Worm (Caenorhabditis elegans) whole organism, L2 larva: ENCODE data around the gene acs-18.

Experiments used
- R02D3.7 ChIP-seq: fragments of 150-350 bp; optimal IDR thresholded peaks from 2 replicates; lab custom pipeline; 2014; ENCODE audit warnings: missing biosample characterization, missing genetic modification characterization
- ZK546.5 ChIP-seq: sonication (generic microtip); optimal IDR thresholded peaks from 2 replicates; lab custom pipeline; 2017; ENCODE audit warnings: missing biosample characterization, missing genetic modification characterization
- ama-1 ChIP-seq: fragments of 150-350 bp; optimal IDR thresholded peaks from 2 replicates; lab custom pipeline; 2018; ENCODE audit warnings: inconsistent platforms
- blmp-1 ChIP-seq: sonication (generic microtip); optimal IDR thresholded peaks from 2 replicates; lab custom pipeline; 2017; ENCODE audit warnings: missing genetic modification characterization, mild to moderate bottlenecking, missing compliant biosample characterization, antibody characterized with exemption, moderate library complexity; ENCODE audit not compliant: insufficient read depth
- ceh-82 ChIP-seq: fragments of 150-350 bp; optimal IDR thresholded peaks from 2 replicates; lab custom pipeline; 2014; ENCODE audit warnings: missing biosample characterization, missing genetic modification characterization
- lin-13 ChIP-seq: fragments of 150-350 bp; optimal IDR thresholded peaks from 2 replicates; lab custom pipeline; 2014; ENCODE audit warnings: missing biosample characterization, missing genetic modification reagents, missing genetic modification characterization
- mdl-1 ChIP-seq, 2 experiments: fragments of 150-350 bp in 1 of 2; sonication (generic microtip) in 1 of 2; optimal IDR thresholded peaks; 2 replicates each; lab custom pipeline; 2017; ENCODE audit warnings: missing biosample characterization in 2 of 2, missing genetic modification characterization in 2 of 2
- nhr-10 ChIP-seq: sonication (generic microtip); optimal IDR thresholded peaks from 2 replicates; lab custom pipeline; 2017; ENCODE audit warnings: missing biosample characterization, missing genetic modification characterization
- nhr-11 ChIP-seq: fragments of 150-350 bp; optimal IDR thresholded peaks from 2 replicates; lab custom pipeline; 2014; ENCODE audit warnings: missing biosample characterization, missing genetic modification characterization
- nhr-12 ChIP-seq: fragments of 150-350 bp; optimal IDR thresholded peaks from 2 replicates; lab custom pipeline; 2014; ENCODE audit warnings: missing biosample characterization, missing genetic modification characterization
- nhr-25 ChIP-seq: fragments of 150-350 bp; sonication (generic microtip); optimal IDR thresholded peaks from 3 replicates; lab custom pipeline; 2014; ENCODE audit warnings: missing biosample characterization, missing genetic modification characterization
- nhr-77 ChIP-seq: fragments of 150-350 bp; optimal IDR thresholded peaks from 2 replicates; lab custom pipeline; 2014; ENCODE audit warnings: missing biosample characterization, missing genetic modification characterization
- unc-55 ChIP-seq: fragments of 150-350 bp; sonication (generic microtip); optimal IDR thresholded peaks from 3 replicates; lab custom pipeline; 2014; ENCODE audit warnings: missing biosample characterization, missing genetic modification reagents, missing genetic modification characterization
- ztf-11 ChIP-seq: sonication (generic microtip); optimal IDR thresholded peaks from 2 replicates; lab custom pipeline; 2017; ENCODE audit warnings: missing biosample characterization, missing genetic modification characterization

ce11 chrIV:10261061-10261460 is 52.4 kb downstream of the acs-18 start:
- TF ChIP-seq ZK546.5 (tag; lab: Kevin White, UChicago), result no peak
- TF ChIP-seq ztf-11 (tag; lab: Kevin White, UChicago), result no peak
- TF ChIP-seq nhr-77 (tag; lab: Kevin White, UChicago), result no peak
- no peak for TF ChIP-seq unc-55 (GFP tag; lab: Kevin White, UChicago)
- no peak for TF ChIP-seq nhr-25 (tag; lab: Kevin White, UChicago)
- no peak for TF ChIP-seq nhr-12 (tag; lab: Kevin White, UChicago)
- TF ChIP-seq nhr-10 (tag; lab: Kevin White, UChicago), result no peak
- TF ChIP-seq ama-1 (lab: Kevin White, UChicago), result no peak
- peak; percentile 19 for TF ChIP-seq blmp-1 (tag; lab: Kevin White, UChicago)
- no peak for TF ChIP-seq lin-13 (GFP tag; lab: Kevin White, UChicago)
- no peak for TF ChIP-seq R02D3.7 (tag; lab: Kevin White, UChicago)
- no peak for TF ChIP-seq ceh-82 (tag; lab: Kevin White, UChicago)
- no peak for TF ChIP-seq mdl-1 (tag; optimal IDR thresholded peaks at IDR 0.05; lab: Kevin White, UChicago)
- no peak for TF ChIP-seq nhr-11
